Fruit fly (Drosophila melanogaster) whole organism, embryonic: ENCODE measurements around the gene CG5056.

Experiments
- CG10321 ChIP-seq: fragments of 200-800 bp; sonication (Bioruptor generic); IDR thresholded peaks from 2 replicates; pipeline ENCODE4 v1.3.6; 2022; ENCODE audit warnings: missing biosample characterization, missing genetic modification characterization
- CG10543 ChIP-seq: fragments of 200-800 bp; sonication (Bioruptor generic); optimal IDR thresholded peaks from 3 replicates; lab custom pipeline; 2017; ENCODE audit warnings: missing biosample characterization, mild to moderate bottlenecking, missing genetic modification characterization, moderate library complexity
- CG10979 ChIP-seq: fragments of 200-800 bp; sonication (Bioruptor generic); optimal IDR thresholded peaks from 2 replicates; lab custom pipeline; 2018; ENCODE audit warnings: missing biosample characterization, mild to moderate bottlenecking, missing genetic modification characterization, moderate library complexity
- CG11560 ChIP-seq: fragments of 200-800 bp; sonication (Bioruptor generic); IDR thresholded peaks from 3 replicates; pipeline ENCODE4 v1.3.6; 2022; ENCODE audit warnings: missing biosample characterization, missing genetic modification characterization
- CG12071 ChIP-seq: fragments of 200-800 bp; sonication (Bioruptor generic); optimal IDR thresholded peaks from 3 replicates; lab custom pipeline; 2018; ENCODE audit warnings: missing biosample characterization, mild to moderate bottlenecking, missing genetic modification characterization
- CG12155 ChIP-seq: fragments of 200-800 bp; sonication (Bioruptor generic); optimal IDR thresholded peaks from 3 replicates; lab custom pipeline; 2016; ENCODE audit warnings: missing biosample characterization, missing genetic modification characterization
- CG13287 ChIP-seq: fragments of 200-800 bp; sonication (Bioruptor generic); IDR thresholded peaks from 2 replicates; pipeline ENCODE4 v1.3.6; 2022; ENCODE audit warnings: missing biosample characterization, missing genetic modification characterization; ENCODE audit not compliant: partially characterized antibody
- CG14014 ChIP-seq: fragments of 200-800 bp; sonication (Bioruptor generic); IDR thresholded peaks from 2 replicates; pipeline ENCODE4 v1.3.6; 2022; ENCODE audit warnings: missing biosample characterization, missing genetic modification characterization
- CG14860 ChIP-seq: fragments of 200-800 bp; sonication (Bioruptor generic); IDR thresholded peaks from 3 replicates; pipeline ENCODE4 v1.3.6; 2022; ENCODE audit warnings: missing biosample characterization, missing genetic modification characterization; ENCODE audit not compliant: partially characterized antibody
- CG18262 ChIP-seq: fragments of 200-800 bp; optimal IDR thresholded peaks from 3 replicates; lab custom pipeline; 2019; ENCODE audit warnings: missing biosample characterization, mild to moderate bottlenecking, missing genetic modification characterization, moderate library complexity
- CG2120 ChIP-seq: fragments of 200-800 bp; sonication (Bioruptor generic); optimal IDR thresholded peaks from 3 replicates; lab custom pipeline; 2016; ENCODE audit warnings: missing biosample characterization, missing genetic modification characterization
- CG2678 ChIP-seq: fragments of 200-800 bp; sonication (Bioruptor generic); optimal IDR thresholded peaks from 3 replicates; lab custom pipeline; 2019; ENCODE audit warnings: missing biosample characterization, mild to moderate bottlenecking, missing genetic modification characterization, moderate library complexity
- CG3065 ChIP-seq: fragments of 200-800 bp; sonication (Bioruptor generic); optimal IDR thresholded peaks from 2 replicates; lab custom pipeline; 2016; ENCODE audit warnings: missing biosample characterization, missing genetic modification characterization
- CG31224 ChIP-seq: fragments of 200-800 bp; sonication (Bioruptor generic); IDR thresholded peaks from 2 replicates; pipeline ENCODE4 v1.3.6; 2022; ENCODE audit warnings: missing biosample characterization, missing genetic modification characterization
- CG31365 ChIP-seq: fragments of 200-800 bp; sonication (Bioruptor generic); optimal IDR thresholded peaks from 2 replicates; lab custom pipeline; 2018; ENCODE audit warnings: missing biosample characterization, mild to moderate bottlenecking, missing genetic modification characterization
- CG32767 ChIP-seq: fragments of 200-800 bp; sonication (Bioruptor generic); IDR thresholded peaks from 2 replicates; pipeline ENCODE4 v1.3.6; 2022; ENCODE audit warnings: missing biosample characterization, missing genetic modification characterization
- CG33557 ChIP-seq: fragments of 200-800 bp; sonication (Bioruptor generic); optimal IDR thresholded peaks from 2 replicates; lab custom pipeline; 2019; ENCODE audit warnings: missing biosample characterization, mild to moderate bottlenecking, missing genetic modification characterization, moderate library complexity
- CG4424 ChIP-seq: fragments of 200-800 bp; sonication (Bioruptor generic); optimal IDR thresholded peaks from 3 replicates; lab custom pipeline; 2016; ENCODE audit warnings: missing biosample characterization, missing genetic modification characterization
- CG5953 ChIP-seq: fragments of 200-800 bp; sonication (Bioruptor generic); IDR thresholded peaks from 2 replicates; pipeline ENCODE4 v1.3.6; 2022; ENCODE audit warnings: missing biosample characterization, missing genetic modification characterization
- CG6791 ChIP-seq: fragments of 200-800 bp; sonication (Bioruptor generic); IDR thresholded peaks from 3 replicates; pipeline ENCODE4 v1.3.6; 2022; ENCODE audit warnings: missing biosample characterization, missing genetic modification characterization; ENCODE audit not compliant: partially characterized antibody
- CG9797 ChIP-seq: fragments of 200-800 bp; sonication (Bioruptor generic); optimal IDR thresholded peaks from 3 replicates; lab custom pipeline; 2018; ENCODE audit warnings: missing biosample characterization, mild to moderate bottlenecking, missing genetic modification characterization
- Doc3 ChIP-seq: fragments of 200-800 bp; sonication (Bioruptor generic); IDR thresholded peaks from 3 replicates; pipeline ENCODE4 v1.3.6; 2022; ENCODE audit warnings: missing biosample characterization, missing genetic modification characterization; ENCODE audit not compliant: partially characterized antibody
- E2f1 ChIP-seq: fragments of 200-800 bp; sonication (Bioruptor generic); IDR thresholded peaks from 2 replicates; pipeline ENCODE4 v1.3.6; 2022; ENCODE audit warnings: missing biosample characterization, missing genetic modification characterization
- ERR ChIP-seq: fragments of 200-800 bp; sonication (Bioruptor generic); optimal IDR thresholded peaks from 2 replicates; lab custom pipeline; 2016; ENCODE audit warnings: missing biosample characterization, missing genetic modification characterization
- Hey ChIP-seq: fragments of 200-800 bp; sonication (Bioruptor generic); optimal IDR thresholded peaks from 3 replicates; lab custom pipeline; 2018; ENCODE audit warnings: missing biosample characterization, mild to moderate bottlenecking, missing genetic modification characterization
- Lhr ChIP-seq: fragments of 200-800 bp; sonication (Bioruptor generic); optimal IDR thresholded peaks from 3 replicates; lab custom pipeline; 2017; ENCODE audit warnings: mild to moderate bottlenecking, missing biosample characterization, missing genetic modification reagents, missing genetic modification characterization
- NK7.1 ChIP-seq: fragments of 200-800 bp; sonication (Bioruptor generic); optimal IDR thresholded peaks from 3 replicates; lab custom pipeline; 2016; ENCODE audit warnings: missing biosample characterization, missing genetic modification characterization
- Sry-δ ChIP-seq: fragments of 200-800 bp; sonication (Bioruptor generic); optimal IDR thresholded peaks from 2 replicates; lab custom pipeline; 2016; ENCODE audit warnings: missing biosample characterization, missing genetic modification characterization
- bab2 ChIP-seq: fragments of 200-800 bp; sonication (Bioruptor generic); optimal IDR thresholded peaks from 2 replicates; lab custom pipeline; 2016; ENCODE audit warnings: missing biosample characterization, missing genetic modification characterization
- btn ChIP-seq: fragments of 200-800 bp; sonication (Bioruptor generic); optimal IDR thresholded peaks from 2 replicates; lab custom pipeline; 2016; ENCODE audit warnings: missing biosample characterization, missing genetic modification characterization
- croc ChIP-seq: fragments of 200-800 bp; sonication (Bioruptor generic); conservative IDR thresholded peaks from 3 replicates; pipeline ENCODE4 v1.3.6; 2022; ENCODE audit warnings: missing biosample characterization, missing genetic modification characterization
- da ChIP-seq: fragments of 200-800 bp; sonication (Bioruptor generic); optimal IDR thresholded peaks from 2 replicates; lab custom pipeline; 2016; ENCODE audit warnings: missing biosample characterization, missing genetic modification characterization
- dan ChIP-seq: fragments of 200-800 bp; sonication (Bioruptor generic); IDR thresholded peaks from 2 replicates; pipeline ENCODE4 v1.3.6; 2022; ENCODE audit warnings: missing biosample characterization, missing genetic modification characterization
- dmrt99B ChIP-seq: fragments of 200-800 bp; sonication (Bioruptor generic); optimal IDR thresholded peaks from 2 replicates; lab custom pipeline; 2018; ENCODE audit warnings: missing biosample characterization, mild to moderate bottlenecking, missing genetic modification characterization, moderate library complexity
- dysf ChIP-seq: fragments of 200-800 bp; sonication (Bioruptor generic); IDR thresholded peaks from 3 replicates; pipeline ENCODE4 v1.3.6; 2022; ENCODE audit warnings: missing biosample characterization, missing genetic modification characterization
- ftz-f1 ChIP-seq: fragments of 200-800 bp; sonication (Bioruptor generic); optimal IDR thresholded peaks from 2 replicates; lab custom pipeline; 2016; ENCODE audit warnings: missing biosample characterization, missing genetic modification characterization
- gfzf ChIP-seq: fragments of 200-800 bp; sonication (Bioruptor generic); optimal IDR thresholded peaks from 2 replicates; lab custom pipeline; 2016; ENCODE audit warnings: missing biosample characterization, mild to moderate bottlenecking, missing genetic modification characterization, moderate library complexity
- odd ChIP-seq: fragments of 200-800 bp; sonication (Bioruptor generic); optimal IDR thresholded peaks from 2 replicates; lab custom pipeline; 2017; ENCODE audit warnings: missing biosample characterization, mild to moderate bottlenecking, missing genetic modification characterization
- phol ChIP-seq: fragments of 200-800 bp; sonication (Bioruptor generic); optimal IDR thresholded peaks from 3 replicates; lab custom pipeline; 2018; ENCODE audit warnings: missing biosample characterization, mild to moderate bottlenecking, missing genetic modification characterization, moderate library complexity
- repo ChIP-seq: fragments of 200-800 bp; sonication (Bioruptor generic); optimal IDR thresholded peaks from 2 replicates; lab custom pipeline; 2016; ENCODE audit warnings: missing biosample characterization, missing genetic modification characterization
- row ChIP-seq: fragments of 200-800 bp; sonication (Bioruptor generic); IDR thresholded peaks from 3 replicates; pipeline ENCODE4 v1.3.6; 2022; ENCODE audit warnings: missing biosample characterization, missing genetic modification characterization
- salm ChIP-seq: fragments of 200-800 bp; sonication (Bioruptor generic); optimal IDR thresholded peaks from 2 replicates; lab custom pipeline; 2018; ENCODE audit warnings: missing biosample characterization, mild to moderate bottlenecking, missing genetic modification characterization
- schlank ChIP-seq: fragments of 200-800 bp; sonication (Bioruptor generic); optimal IDR thresholded peaks from 2 replicates; lab custom pipeline; 2018; ENCODE audit warnings: missing biosample characterization, mild to moderate bottlenecking, missing genetic modification characterization
- sd ChIP-seq: fragments of 200-800 bp; sonication (Bioruptor generic); optimal IDR thresholded peaks from 3 replicates; lab custom pipeline; 2018; ENCODE audit warnings: missing biosample characterization, mild to moderate bottlenecking, missing genetic modification characterization, moderate library complexity
- sens ChIP-seq: fragments of 200-800 bp; sonication (Bioruptor generic); peaks from one replicate; lab custom pipeline; 2016; ENCODE audit warnings: missing biosample characterization, missing genetic modification characterization
- slou ChIP-seq: fragments of 200-800 bp; sonication (Bioruptor generic); optimal IDR thresholded peaks from 3 replicates; lab custom pipeline; 2016; ENCODE audit warnings: missing biosample characterization, missing genetic modification characterization
- trem ChIP-seq: fragments of 200-800 bp; optimal IDR thresholded peaks from 3 replicates; lab custom pipeline; 2019; ENCODE audit warnings: missing biosample characterization, mild to moderate bottlenecking, missing genetic modification characterization, moderate library complexity
- unc-4 ChIP-seq: fragments of 200-800 bp; sonication (Bioruptor generic); IDR thresholded peaks from 2 replicates; pipeline ENCODE4 v1.3.6; 2022; ENCODE audit warnings: missing biosample characterization, missing genetic modification characterization; ENCODE audit not compliant: partially characterized antibody
- vfl ChIP-seq: fragments of 200-800 bp; sonication (Bioruptor generic); optimal IDR thresholded peaks from 2 replicates; lab custom pipeline; 2016; ENCODE audit warnings: missing biosample characterization, missing genetic modification characterization
- vnd ChIP-seq: fragments of 200-800 bp; sonication (Bioruptor generic); IDR thresholded peaks from 3 replicates; pipeline ENCODE4 v1.3.6; 2022; ENCODE audit warnings: missing biosample characterization, missing genetic modification characterization; ENCODE audit not compliant: partially characterized antibody
- yki ChIP-seq: fragments of >200 bp; optimal IDR thresholded peaks from 3 replicates; lab custom pipeline; 2018

The CG5056 gene

DNA sequence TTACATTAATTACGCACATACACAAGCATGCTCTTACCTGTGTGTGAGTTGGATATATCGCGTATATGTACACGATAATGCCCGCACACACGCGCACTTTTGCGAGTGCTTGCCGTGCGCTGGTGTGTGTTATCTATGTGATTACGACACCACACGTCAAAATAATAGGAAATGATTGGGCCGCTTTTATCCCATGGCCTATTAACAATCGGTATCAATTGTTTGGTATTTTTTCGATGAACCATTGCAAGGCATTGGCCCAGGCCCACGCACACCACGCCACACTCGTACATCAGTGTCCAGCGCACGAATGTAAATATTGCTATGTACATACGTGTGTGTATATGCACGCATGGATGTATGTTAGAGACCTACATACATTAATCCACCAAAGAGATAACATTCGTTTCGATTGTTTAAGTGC lies 31.6 kb upstream of the CG5056 start (continued):
- TF ChIP-seq CG10543 (GFP tag; lab: Kevin White, UChicago) (peak; percentile 97), CG11560 (tag; lab: Robert Waterston, UW) (no peak), sens (peak; percentile 91), vfl (GFP tag; lab: Kevin White, UChicago) (peak; percentile 17), repo (GFP tag; lab: Kevin White, UChicago) (peak; percentile 23), Doc3 (GFP tag; lab: Robert Waterston, UW) (0 out of 3 replicates have a peak, but pooled peaks have one; percentile 11), Lhr (GFP tag; lab: Kevin White, UChicago) (peak; percentile 24), ERR (GFP tag; lab: Kevin White, UChicago) (peak; percentile 44), CG10321 (no peak), phol (tag; lab: Kevin White, UChicago) (no peak), CG10979 (tag; lab: Kevin White, UChicago) (peak; percentile 44), CG12155 (GFP tag; lab: Kevin White, UChicago) (peak; percentile 7), CG13287 (GFP tag; lab: Robert Waterston, UW) (peak; percentile 81), unc-4 (GFP tag; lab: Robert Waterston, UW) (peak; percentile 67), CG14014 (GFP tag; lab: Robert Waterston, UW) (peak; percentile 56; the same call in 1 of the 2 replicates), dan (no peak), CG18262 (peak; percentile 41), schlank (tag; lab: Kevin White, UChicago) (peak; percentile 69), odd (GFP tag; lab: Kevin White, UChicago) (peak; percentile 67), da (no peak), CG31365 (tag; lab: Kevin White, UChicago) (no peak), dmrt99B (peak; percentile 47), croc (GFP tag; lab: Robert Waterston, UW) (no peak), bab2 (peak; percentile 10), row (GFP tag; lab: Robert Waterston, UW) (peak; percentile 70; the same call in 2 of the 3 replicates), CG2120 (peak; percentile 69), CG3065 (no peak), CG33557 (GFP tag; lab: Kevin White, UChicago) (peak; percentile 76), CG6791 (GFP tag; lab: Robert Waterston, UW) (no peak; the same call in 2 of the 3 replicates), E2f1 (GFP tag; lab: Robert Waterston, UW) (no peak), CG2678 (peak; percentile 73), CG14860 (GFP tag; lab: Robert Waterston, UW) (no peak), trem (tag; lab: Kevin White, UChicago) (peak; percentile 47), CG5953 (GFP tag; lab: Robert Waterston, UW) (0 out of 2 replicates have a peak, but pooled peaks have one; percentile 19), CG9797 (GFP tag; lab: Kevin White, UChicago) (peak; percentile 35), CG4424 (GFP tag; lab: Kevin White, UChicago) (peak; percentile 36), vnd (GFP tag; lab: Robert Waterston, UW) (no peak; the same call in 2 of the 3 replicates), slou (GFP tag; lab: Kevin White, UChicago) (no peak), CG32767 (GFP tag; lab: Robert Waterston, UW) (peak; percentile 59; the same call in 1 of the 2 replicates), btn (GFP tag; lab: Kevin White, UChicago) (peak; percentile 5), Sry-δ (GFP tag; lab: Kevin White, UChicago) (peak; percentile 54), CG31224 (no peak), ftz-f1 (GFP tag; lab: Kevin White, UChicago) (peak; percentile 83), Hey (no peak), dysf (GFP tag; lab: Robert Waterston, UW) (no peak; the same call in 2 of the 3 replicates), gfzf (GFP tag; lab: Kevin White, UChicago) (peak; percentile 34), yki (lab: Kevin White, UChicago) (no peak), CG12071 (GFP tag; lab: Kevin White, UChicago) (no peak), NK7.1 (peak; percentile 34), sd (peak; percentile 93), salm (tag; lab: Kevin White, UChicago) (peak; percentile 73)
